Worm (Caenorhabditis elegans) whole organism, L1 larva: Measurements from ENCODE around the gene F37A8.5.

Experiments used
- aha-1 ChIP-seq: fragments of 150-350 bp; optimal IDR thresholded peaks from 2 replicates; lab custom pipeline; 2014; ENCODE audit warnings: missing biosample characterization, missing genetic modification characterization
- alr-1 ChIP-seq: fragments of 200-800 bp; sonication (Bioruptor generic); optimal IDR thresholded peaks from 2 replicates; lab custom pipeline; 2018; ENCODE audit warnings: borderline replicate concordance, mild to moderate bottlenecking, missing genetic modification characterization, missing compliant biosample characterization
- aly-2 ChIP-seq: fragments of 150-350 bp; optimal IDR thresholded peaks from 2 replicates; lab custom pipeline; 2014; ENCODE audit warnings: missing biosample characterization, missing genetic modification characterization
- ceh-63 ChIP-seq: fragments of 200-800 bp; sonication (Bioruptor generic); optimal IDR thresholded peaks from 2 replicates; lab custom pipeline; 2018; ENCODE audit warnings: mild to moderate bottlenecking, missing genetic modification characterization, missing compliant biosample characterization
- ceh-8 ChIP-seq: fragments of 200-800 bp; sonication (Bioruptor generic); optimal IDR thresholded peaks from 2 replicates; lab custom pipeline; 2018; ENCODE audit warnings: mild to moderate bottlenecking, missing genetic modification characterization, moderate library complexity, missing compliant biosample characterization
- ceh-82 ChIP-seq, 3 experiments: fragments of 150-350 bp in 1 of 3; sonication (generic microtip) in 2 of 3; optimal IDR thresholded peaks; 2 replicates each; lab custom pipeline; 2014 to 2017; ENCODE audit warnings: missing biosample characterization in 3 of 3, missing genetic modification characterization in 3 of 3
- ceh-90 ChIP-seq: sonication (generic microtip); optimal IDR thresholded peaks from 2 replicates; lab custom pipeline; 2016; ENCODE audit warnings: missing genetic modification characterization, missing compliant biosample characterization
- ces-1 ChIP-seq: fragments of 150-350 bp; optimal IDR thresholded peaks from 2 replicates; lab custom pipeline; 2014; ENCODE audit warnings: missing biosample characterization, missing genetic modification reagents, missing genetic modification characterization
- efl-1 ChIP-seq, 4 experiments: fragments of 150-350 bp; optimal IDR thresholded peaks in 3 of 4; peaks in 1 of 4; 1 replicate in 1 of 4; 2 replicates in 3 of 4; lab custom pipeline; 2014; ENCODE audit warnings: missing biosample characterization in 2 of 4, missing genetic modification characterization in 2 of 4, missing genetic modification reagents in 2 of 4
- egl-13 ChIP-seq: sonication (generic microtip); optimal IDR thresholded peaks from 2 replicates; lab custom pipeline; 2016; ENCODE audit warnings: missing genotype, missing genetic modification reagents, missing genetic modification characterization, missing compliant biosample characterization
- elt-3 ChIP-seq, 6 experiments: fragments of 150-350 bp in 1 of 6; sonication (generic microtip); optimal IDR thresholded peaks; 2 replicates each; lab custom pipeline; 2017 to 2018; ENCODE audit warnings: missing biosample characterization in 6 of 6, missing genetic modification characterization in 6 of 6, inconsistent platforms in 1 of 6
- fkh-10 ChIP-seq: sonication (generic microtip); optimal IDR thresholded peaks from 2 replicates; lab custom pipeline; 2017; ENCODE audit warnings: missing biosample characterization, missing genetic modification reagents, missing genetic modification characterization
- fkh-8 ChIP-seq: sonication (generic microtip); optimal IDR thresholded peaks from 2 replicates; lab custom pipeline; 2016; ENCODE audit warnings: mild to moderate bottlenecking, missing genetic modification characterization, missing compliant biosample characterization
- hlh-17 ChIP-seq: fragments of 200-800 bp; sonication (Bioruptor generic); optimal IDR thresholded peaks from 2 replicates; lab custom pipeline; 2018; ENCODE audit warnings: missing genetic modification characterization, mild to moderate bottlenecking, missing compliant biosample characterization, moderate library complexity, borderline replicate concordance
- irx-1 ChIP-seq: sonication (generic microtip); optimal IDR thresholded peaks from 2 replicates; lab custom pipeline; 2016; ENCODE audit warnings: missing genetic modification characterization, missing compliant biosample characterization
- isw-1 ChIP-seq: fragments of 200-800 bp; sonication (Bioruptor generic); IDR thresholded peaks from 2 replicates; pipeline ENCODE4 v1.3.6; 2022; ENCODE audit warnings: missing genetic modification characterization, missing compliant biosample characterization
- lin-14 ChIP-seq: fragments of 200-800 bp; sonication (Bioruptor generic); optimal IDR thresholded peaks from 2 replicates; lab custom pipeline; 2018; ENCODE audit warnings: mild to moderate bottlenecking, missing genetic modification characterization, moderate library complexity, missing compliant biosample characterization
- lin-35 ChIP-seq, 2 experiments: fragments of 150-350 bp; optimal IDR thresholded peaks; 2 replicates each; lab custom pipeline; 2014; ENCODE audit warnings: missing biosample characterization in 2 of 2, missing genetic modification characterization in 2 of 2, missing genetic modification reagents in 2 of 2
- mab-9 ChIP-seq: fragments of 200-800 bp; sonication (Bioruptor generic); IDR thresholded peaks from 2 replicates; pipeline ENCODE4 v1.3.6; 2022; ENCODE audit warnings: missing genetic modification reagents, missing genetic modification characterization, missing compliant biosample characterization
- mep-1 ChIP-seq: fragments of 150-350 bp; optimal IDR thresholded peaks from 2 replicates; lab custom pipeline; 2014; ENCODE audit warnings: missing biosample characterization, missing genetic modification characterization
- nhr-11 ChIP-seq: fragments of 150-350 bp; optimal IDR thresholded peaks from 2 replicates; lab custom pipeline; 2014; ENCODE audit warnings: missing biosample characterization, missing genetic modification characterization
- nhr-19 ChIP-seq: fragments of 200-800 bp; sonication (Bioruptor generic); conservative IDR thresholded peaks from 2 replicates; pipeline ENCODE4 v1.3.6; 2022; ENCODE audit warnings: missing genetic modification characterization, missing compliant biosample characterization
- nhr-28 ChIP-seq: fragments of 150-350 bp; optimal IDR thresholded peaks from 2 replicates; lab custom pipeline; 2014; ENCODE audit warnings: missing biosample characterization, missing genetic modification characterization
- nhr-71 ChIP-seq: sonication (generic microtip); optimal IDR thresholded peaks from 2 replicates; lab custom pipeline; 2016; ENCODE audit warnings: mild to moderate bottlenecking, missing genetic modification characterization, moderate library complexity, missing compliant biosample characterization
- nhr-77 ChIP-seq: fragments of 150-350 bp; optimal IDR thresholded peaks from 2 replicates; lab custom pipeline; 2014; ENCODE audit warnings: missing biosample characterization, missing genetic modification characterization
- nhr-84 ChIP-seq: sonication (generic microtip); optimal IDR thresholded peaks from 2 replicates; lab custom pipeline; 2017; ENCODE audit warnings: missing biosample characterization, missing genetic modification characterization
- nhr-90 ChIP-seq: sonication (generic microtip); optimal IDR thresholded peaks from 2 replicates; lab custom pipeline; 2016; ENCODE audit warnings: mild to moderate bottlenecking, missing genetic modification characterization, missing compliant biosample characterization; ENCODE audit not compliant: poor library complexity
- pag-3 ChIP-seq: sonication (generic microtip); optimal IDR thresholded peaks from 2 replicates; lab custom pipeline; 2017; ENCODE audit warnings: missing genetic modification characterization, mild to moderate bottlenecking, missing compliant biosample characterization, antibody characterized with exemption, borderline replicate concordance; ENCODE audit not compliant: insufficient read depth
- pax-3 ChIP-seq: fragments of 200-800 bp; sonication (Bioruptor generic); optimal IDR thresholded peaks from 2 replicates; lab custom pipeline; 2018; ENCODE audit warnings: mild to moderate bottlenecking, missing genetic modification characterization, moderate library complexity, missing compliant biosample characterization
- pqm-1 ChIP-seq: sonication (generic microtip); optimal IDR thresholded peaks from 3 replicates; lab custom pipeline; 2017; ENCODE audit warnings: missing biosample characterization, missing genetic modification characterization
- rnt-1 ChIP-seq: sonication (generic microtip); optimal IDR thresholded peaks from 2 replicates; lab custom pipeline; 2016; ENCODE audit warnings: mild to moderate bottlenecking, missing genetic modification characterization, moderate library complexity, missing compliant biosample characterization
- skn-1 ChIP-seq: fragments of 150-350 bp; optimal IDR thresholded peaks from 2 replicates; lab custom pipeline; 2014; ENCODE audit warnings: missing biosample characterization, missing genetic modification characterization
- snu-23 ChIP-seq: sonication (generic microtip); optimal IDR thresholded peaks from 2 replicates; lab custom pipeline; 2016; ENCODE audit warnings: missing genetic modification characterization, missing compliant biosample characterization
- sox-4 ChIP-seq: sonication (generic microtip); optimal IDR thresholded peaks from 2 replicates; lab custom pipeline; 2016; ENCODE audit warnings: missing genetic modification characterization, missing compliant biosample characterization
- sptf-1 ChIP-seq: fragments of 150-350 bp; optimal IDR thresholded peaks from 2 replicates; lab custom pipeline; 2014; ENCODE audit warnings: missing biosample characterization, missing genetic modification characterization
- swsn-7 ChIP-seq: sonication (generic microtip); optimal IDR thresholded peaks from 2 replicates; lab custom pipeline; 2016; ENCODE audit warnings: missing genetic modification characterization, missing compliant biosample characterization
- tbx-2 ChIP-seq: sonication (generic microtip); optimal IDR thresholded peaks from 2 replicates; lab custom pipeline; 2016; ENCODE audit warnings: missing genetic modification characterization, missing compliant biosample characterization
- unc-62 ChIP-seq: fragments of 150-350 bp; optimal IDR thresholded peaks from 2 replicates; lab custom pipeline; 2014; ENCODE audit warnings: missing biosample characterization, missing genetic modification reagents, missing genetic modification characterization
- unc-86 ChIP-seq: sonication (generic microtip); optimal IDR thresholded peaks from 2 replicates; lab custom pipeline; 2016; ENCODE audit warnings: missing genetic modification characterization, missing compliant biosample characterization
- unc-98 ChIP-seq: fragments of 200-800 bp; sonication (Bioruptor generic); IDR thresholded peaks from 2 replicates; pipeline ENCODE4 v1.3.6; 2022; ENCODE audit warnings: missing genetic modification characterization, missing compliant biosample characterization
- vab-15 ChIP-seq: sonication (generic microtip); optimal IDR thresholded peaks from 2 replicates; lab custom pipeline; 2017; ENCODE audit warnings: missing genotype, mild to moderate bottlenecking, missing genetic modification characterization, missing compliant biosample characterization
- xbp-1 ChIP-seq: sonication (generic microtip); optimal IDR thresholded peaks from 2 replicates; lab custom pipeline; 2016; ENCODE audit warnings: missing genetic modification characterization, missing compliant biosample characterization
- zag-1 ChIP-seq: fragments of 150-350 bp; optimal IDR thresholded peaks from 2 replicates; lab custom pipeline; 2014; ENCODE audit warnings: missing biosample characterization, missing genetic modification characterization
- ztf-11 ChIP-seq, 2 experiments: sonication (generic microtip); optimal IDR thresholded peaks; 2 replicates each; lab custom pipeline; 2016 to 2017; ENCODE audit warnings: missing genetic modification characterization in 2 of 2, missing biosample characterization in 1 of 2, missing compliant biosample characterization in 1 of 2

The F37A8.5 gene

ce11 chrIII:3970395-3970794 is 14.0 kb downstream of the F37A8.5 start:
- TF ChIP-seq unc-86 (tag; lab: Kevin White, UChicago) (no peak), xbp-1 (tag; lab: Kevin White, UChicago) (no peak), rnt-1 (no peak), nhr-28 (tag; lab: Kevin White, UChicago) (no peak), snu-23 (GFP tag; lab: Kevin White, UChicago) (no peak), mep-1 (tag; lab: Kevin White, UChicago) (no peak), pax-3 (tag; lab: Kevin White, UChicago) (no peak), vab-15 (tag; lab: Kevin White, UChicago) (no peak), fkh-10 (peak; percentile 40), ces-1 (GFP tag; lab: Kevin White, UChicago) (peak; percentile 3), fkh-8 (tag; lab: Kevin White, UChicago) (no peak), nhr-90 (tag; lab: Kevin White, UChicago) (no peak), lin-14 (peak; percentile 50), isw-1 (GFP tag; lab: Robert Waterston, UW) (no peak), sox-4 (tag; lab: Kevin White, UChicago) (no peak), irx-1 (tag; lab: Kevin White, UChicago) (no peak), ceh-90 (tag; lab: Kevin White, UChicago) (no peak), aha-1 (tag; lab: Kevin White, UChicago) (no peak), mab-9 (no peak), elt-3 (tag; optimal IDR thresholded peaks at IDR 0.05; lab: Kevin White, UChicago) (no peak), nhr-84 (tag; lab: Kevin White, UChicago) (no peak), aly-2 (no peak), hlh-17 (GFP tag; lab: Kevin White, UChicago) (no peak), zag-1 (tag; lab: Kevin White, UChicago) (no peak), tbx-2 (tag; lab: Kevin White, UChicago) (no peak), ceh-8 (GFP tag; lab: Kevin White, UChicago) (peak; percentile 26), pqm-1 (tag; lab: Kevin White, UChicago) (no peak), nhr-11 (no peak), lin-35 (GFP tag; optimal IDR thresholded peaks at IDR 0.05; lab: Kevin White, UChicago) (no peak), unc-98 (GFP tag; lab: Robert Waterston, UW) (no peak), unc-62 (GFP tag; lab: Kevin White, UChicago) (no peak), egl-13 (no peak), nhr-71 (no peak), swsn-7 (no peak)

DNA sequence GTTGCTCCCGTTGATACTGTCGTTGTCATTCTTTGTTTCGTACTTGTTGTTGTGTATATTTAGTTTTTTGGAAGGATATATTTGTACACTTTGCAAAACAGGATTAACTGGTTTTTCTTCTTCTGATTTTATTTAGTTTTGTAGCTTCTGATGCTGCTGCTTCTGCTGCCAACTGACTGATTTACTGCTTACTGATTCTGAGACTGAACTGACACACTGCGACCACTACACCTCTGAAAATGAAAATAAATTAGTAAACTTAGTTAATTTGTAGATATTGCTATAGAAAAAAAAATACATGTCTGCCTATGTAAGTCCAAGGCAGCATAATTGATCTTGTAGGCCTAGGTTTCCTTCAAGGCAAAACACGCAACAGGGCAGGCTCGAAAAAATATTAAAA is 16.3 kb downstream of the F37A8.5 start, which contains the start of gene R10E9.4:
R10E9.4 (minus strand) TSS at position 101 of the 400 bp plus-strand sequence.
- TF ChIP-seq ceh-82 (tag; optimal IDR thresholded peaks at IDR 0.05; lab: Kevin White, UChicago) (no peak), alr-1 (no peak), ceh-63 (GFP tag; lab: Kevin White, UChicago) (no peak), efl-1 (optimal IDR thresholded peaks at IDR 0.05; lab: Kevin White, UChicago) (no peak), efl-1 (GFP tag; optimal IDR thresholded peaks at IDR 0.05 in 1 of 2; lab: Kevin White, UChicago) (no peak), skn-1 (tag; lab: Kevin White, UChicago) (no peak), nhr-19 (no peak), unc-86 (tag; lab: Kevin White, UChicago) (no peak), swsn-7 (no peak), nhr-77 (tag; lab: Kevin White, UChicago) (no peak), sox-4 (tag; lab: Kevin White, UChicago) (no peak), sptf-1 (tag; lab: Kevin White, UChicago) (no peak), ztf-11 (tag; optimal IDR thresholded peaks at IDR 0.05; lab: Kevin White, UChicago) (no peak), egl-13 (no peak), pag-3 (tag; lab: Kevin White, UChicago) (no peak), irx-1 (tag; lab: Kevin White, UChicago) (no peak), pqm-1 (tag; lab: Kevin White, UChicago) (no peak)
